Fruit fly (Drosophila melanogaster) whole organism, embryonic: Measurements from ENCODE around the gene vih.

Experiments
- Abd-B ChIP-seq: fragments of 200-800 bp; sonication (Bioruptor generic); optimal IDR thresholded peaks from 2 replicates; lab custom pipeline; 2018; ENCODE audit warnings: missing biosample characterization, mild to moderate bottlenecking, missing genetic modification characterization, moderate library complexity
- Adf1 ChIP-seq: fragments of 200-800 bp; sonication (Bioruptor generic); IDR thresholded peaks from 2 replicates; pipeline ENCODE4 v1.3.6; 2022; ENCODE audit warnings: missing biosample characterization, missing genetic modification characterization
- Atf6 ChIP-seq: fragments of 200-800 bp; sonication (Bioruptor generic); IDR thresholded peaks from 2 replicates; pipeline ENCODE4 v1.3.6; 2022; ENCODE audit warnings: missing biosample characterization, missing genetic modification characterization
- CG10274 ChIP-seq: fragments of 200-800 bp; sonication (Bioruptor generic); optimal IDR thresholded peaks from 3 replicates; lab custom pipeline; 2017; ENCODE audit warnings: missing biosample characterization, mild to moderate bottlenecking, missing genetic modification characterization
- CG10959 ChIP-seq: fragments of 200-800 bp; sonication (Bioruptor generic); IDR thresholded peaks from 2 replicates; pipeline ENCODE4 v1.3.6; 2022; ENCODE audit warnings: missing biosample characterization, missing genetic modification characterization
- CG10979 ChIP-seq: fragments of 200-800 bp; sonication (Bioruptor generic); optimal IDR thresholded peaks from 2 replicates; lab custom pipeline; 2018; ENCODE audit warnings: missing biosample characterization, mild to moderate bottlenecking, missing genetic modification characterization, moderate library complexity
- CG11504 ChIP-seq: fragments of 200-800 bp; sonication (Bioruptor generic); optimal IDR thresholded peaks from 3 replicates; lab custom pipeline; 2019; ENCODE audit warnings: missing biosample characterization, mild to moderate bottlenecking, missing genetic modification characterization, moderate library complexity
- CG11723 ChIP-seq: fragments of 200-800 bp; sonication (Bioruptor generic); optimal IDR thresholded peaks from 2 replicates; lab custom pipeline; 2017; ENCODE audit warnings: missing biosample characterization, mild to moderate bottlenecking, missing genetic modification characterization
- CG15696 ChIP-seq: fragments of 200-800 bp; sonication (Bioruptor generic); optimal IDR thresholded peaks from 2 replicates; lab custom pipeline; 2019; ENCODE audit warnings: missing biosample characterization, mild to moderate bottlenecking, missing genetic modification characterization, moderate library complexity
- CG1647 ChIP-seq: fragments of 200-800 bp; sonication (Bioruptor generic); optimal IDR thresholded peaks from 3 replicates; lab custom pipeline; 2016; ENCODE audit warnings: missing biosample characterization, missing genetic modification characterization
- CG17359 ChIP-seq: fragments of 200-800 bp; sonication (Bioruptor generic); optimal IDR thresholded peaks from 3 replicates; lab custom pipeline; 2018; ENCODE audit warnings: missing biosample characterization, mild to moderate bottlenecking, missing genetic modification characterization, moderate library complexity
- CG2199 ChIP-seq: fragments of 200-800 bp; sonication (Bioruptor generic); IDR thresholded peaks from 3 replicates; pipeline ENCODE4 v1.3.6; 2022; ENCODE audit warnings: missing biosample characterization, missing genetic modification characterization
- CG2202 ChIP-seq: fragments of 200-800 bp; sonication (Bioruptor generic); optimal IDR thresholded peaks from 2 replicates; lab custom pipeline; 2018; ENCODE audit warnings: missing biosample characterization, mild to moderate bottlenecking, missing genetic modification characterization
- CG30431 ChIP-seq: fragments of 200-800 bp; sonication (Bioruptor generic); optimal IDR thresholded peaks from 2 replicates; lab custom pipeline; 2017; ENCODE audit warnings: missing biosample characterization, missing genetic modification characterization
- CG3163 ChIP-seq: fragments of 200-800 bp; sonication (Bioruptor generic); optimal IDR thresholded peaks from 3 replicates; lab custom pipeline; 2016; ENCODE audit warnings: missing biosample characterization, missing genetic modification characterization
- CG4404 ChIP-seq: fragments of 200-800 bp; sonication (Bioruptor generic); IDR thresholded peaks from 2 replicates; pipeline ENCODE4 v1.3.6; 2022; ENCODE audit warnings: missing biosample characterization, missing genetic modification characterization
- CG4424 ChIP-seq: fragments of 200-800 bp; sonication (Bioruptor generic); optimal IDR thresholded peaks from 3 replicates; lab custom pipeline; 2016; ENCODE audit warnings: missing biosample characterization, missing genetic modification characterization
- CG6854 ChIP-seq: fragments of 200-800 bp; sonication (Bioruptor generic); optimal IDR thresholded peaks from 3 replicates; lab custom pipeline; 2017; ENCODE audit warnings: missing biosample characterization, mild to moderate bottlenecking, missing genetic modification characterization
- CG7839 ChIP-seq: fragments of 200-800 bp; sonication (Bioruptor generic); optimal IDR thresholded peaks from 3 replicates; lab custom pipeline; 2018; ENCODE audit warnings: missing biosample characterization, mild to moderate bottlenecking, missing genetic modification characterization, moderate library complexity
- CG8944 ChIP-seq: fragments of 200-800 bp; sonication (Bioruptor generic); optimal IDR thresholded peaks from 3 replicates; lab custom pipeline; 2016; ENCODE audit warnings: missing biosample characterization, missing genetic modification characterization
- CG9876 ChIP-seq: fragments of 200-800 bp; sonication (Bioruptor generic); optimal IDR thresholded peaks from 2 replicates; lab custom pipeline; 2016; ENCODE audit warnings: missing biosample characterization, missing genetic modification characterization
- Dek ChIP-seq: fragments of 200-800 bp; sonication (Bioruptor generic); optimal IDR thresholded peaks from 3 replicates; lab custom pipeline; 2019; ENCODE audit warnings: missing biosample characterization, mild to moderate bottlenecking, missing genetic modification characterization, moderate library complexity
- Ets97D ChIP-seq: fragments of 200-800 bp; sonication (Bioruptor generic); optimal IDR thresholded peaks from 3 replicates; lab custom pipeline; 2016; ENCODE audit warnings: missing biosample characterization, missing genetic modification characterization
- Gsc ChIP-seq: fragments of 200-800 bp; sonication (Bioruptor generic); IDR thresholded peaks from 2 replicates; pipeline ENCODE4 v1.3.6; 2022; ENCODE audit warnings: missing biosample characterization, missing genetic modification characterization
- HLHmδ ChIP-seq: fragments of 200-800 bp; sonication (Bioruptor generic); optimal IDR thresholded peaks from 2 replicates; lab custom pipeline; 2018; ENCODE audit warnings: missing biosample characterization, mild to moderate bottlenecking, missing genetic modification characterization, moderate library complexity
- Hmx ChIP-seq: fragments of 200-800 bp; sonication (Bioruptor generic); optimal IDR thresholded peaks from 2 replicates; lab custom pipeline; 2016; ENCODE audit warnings: missing biosample characterization, missing genetic modification characterization
- MTF-1 ChIP-seq: fragments of 200-800 bp; sonication (Bioruptor generic); optimal IDR thresholded peaks from 2 replicates; lab custom pipeline; 2018; ENCODE audit warnings: missing biosample characterization, mild to moderate bottlenecking, missing genetic modification characterization, borderline replicate concordance
- Mes4 ChIP-seq: fragments of 200-800 bp; sonication (Bioruptor generic); optimal IDR thresholded peaks from 2 replicates; lab custom pipeline; 2016; ENCODE audit warnings: missing biosample characterization, missing genetic modification characterization
- Mrtf ChIP-seq: fragments of 200-800 bp; sonication (Bioruptor generic); IDR thresholded peaks from 3 replicates; pipeline ENCODE4 v1.3.6; 2022; ENCODE audit warnings: missing biosample characterization, missing genetic modification characterization
- NK7.1 ChIP-seq: fragments of 200-800 bp; sonication (Bioruptor generic); optimal IDR thresholded peaks from 3 replicates; lab custom pipeline; 2016; ENCODE audit warnings: missing biosample characterization, missing genetic modification characterization
- Nf-YC ChIP-seq: fragments of 200-800 bp; optimal IDR thresholded peaks from 3 replicates; lab custom pipeline; 2019; ENCODE audit warnings: missing biosample characterization, mild to moderate bottlenecking, missing genetic modification characterization, moderate library complexity
- Oli ChIP-seq: fragments of 200-800 bp; sonication (Bioruptor generic); optimal IDR thresholded peaks from 2 replicates; lab custom pipeline; 2018; ENCODE audit warnings: missing biosample characterization, mild to moderate bottlenecking, missing genetic modification characterization, moderate library complexity
- ash1 ChIP-seq: fragments of 200-800 bp; sonication (Bioruptor generic); optimal IDR thresholded peaks from 2 replicates; lab custom pipeline; 2018; ENCODE audit warnings: missing biosample characterization, mild to moderate bottlenecking, missing genetic modification characterization
- bsh ChIP-seq, 2 experiments: fragments of 200-800 bp; sonication (Bioruptor generic); optimal IDR thresholded peaks; 2 replicates each; lab custom pipeline; 2017 to 2018; ENCODE audit warnings: mild to moderate bottlenecking in 2 of 2, missing biosample characterization in 2 of 2, missing genetic modification characterization in 2 of 2, moderate library complexity in 1 of 2
- cas ChIP-seq: fragments of 200-800 bp; sonication (Bioruptor generic); IDR thresholded peaks from 2 replicates; pipeline ENCODE4 v1.3.6; 2022; ENCODE audit warnings: missing biosample characterization, missing genetic modification characterization
- cato ChIP-seq: fragments of 200-800 bp; sonication (Bioruptor generic); optimal IDR thresholded peaks from 2 replicates; lab custom pipeline; 2016; ENCODE audit warnings: missing biosample characterization, missing genetic modification characterization, borderline replicate concordance
- chinmo ChIP-seq: fragments of 200-800 bp; sonication (Bioruptor generic); IDR thresholded peaks from 4 replicates; pipeline ENCODE4 v1.3.6; 2022; ENCODE audit warnings: missing biosample characterization, missing genetic modification characterization; ENCODE audit not compliant: partially characterized antibody
- chm ChIP-seq: fragments of 200-800 bp; sonication (Bioruptor generic); IDR thresholded peaks from 2 replicates; pipeline ENCODE4 v1.3.6; 2022; ENCODE audit warnings: missing biosample characterization, missing genetic modification characterization
- grn ChIP-seq: fragments of 200-800 bp; sonication (Bioruptor generic); optimal IDR thresholded peaks from 3 replicates; lab custom pipeline; 2017; ENCODE audit warnings: missing biosample characterization, missing genetic modification characterization
- ham ChIP-seq: fragments of 200-800 bp; sonication (Bioruptor generic); IDR thresholded peaks from 2 replicates; pipeline ENCODE4 v1.3.6; 2022; ENCODE audit warnings: missing biosample characterization, missing genetic modification characterization
- nmo ChIP-seq: fragments of 200-800 bp; sonication (Bioruptor generic); optimal IDR thresholded peaks from 2 replicates; lab custom pipeline; 2018; ENCODE audit warnings: missing biosample characterization, mild to moderate bottlenecking, missing genetic modification characterization, moderate library complexity
- oc ChIP-seq: fragments of 200-800 bp; sonication (Bioruptor generic); optimal IDR thresholded peaks from 2 replicates; lab custom pipeline; 2018; ENCODE audit warnings: missing biosample characterization, mild to moderate bottlenecking, missing genetic modification characterization, moderate library complexity
- pnt ChIP-seq: fragments of 200-800 bp; sonication (Bioruptor generic); optimal IDR thresholded peaks from 3 replicates; lab custom pipeline; 2016; ENCODE audit warnings: missing biosample characterization, missing genetic modification characterization
- ro ChIP-seq: fragments of 200-800 bp; sonication (Bioruptor generic); IDR thresholded peaks from 2 replicates; pipeline ENCODE4 v1.3.6; 2022; ENCODE audit warnings: missing biosample characterization, missing genetic modification characterization
- sug ChIP-seq: fragments of 200-800 bp; optimal IDR thresholded peaks from 2 replicates; lab custom pipeline; 2019; ENCODE audit warnings: missing biosample characterization, mild to moderate bottlenecking, missing genetic modification characterization, moderate library complexity
- tna ChIP-seq: fragments of 200-800 bp; sonication (Bioruptor generic); IDR thresholded peaks from 2 replicates; pipeline ENCODE4 v1.3.6; 2022; ENCODE audit warnings: missing biosample characterization, missing genetic modification characterization; ENCODE audit not compliant: partially characterized antibody
- toy ChIP-seq: fragments of 200-800 bp; sonication (Bioruptor generic); IDR thresholded peaks from 2 replicates; pipeline ENCODE4 v1.3.6; 2022; ENCODE audit warnings: missing biosample characterization, missing genetic modification characterization
- z ChIP-seq: fragments of 200-800 bp; sonication (Bioruptor generic); IDR thresholded peaks from 3 replicates; pipeline ENCODE4 v1.3.6; 2022; ENCODE audit warnings: missing biosample characterization, missing genetic modification characterization
- zen2 ChIP-seq: fragments of 200-800 bp; sonication (Bioruptor generic); IDR thresholded peaks from 3 replicates; pipeline ENCODE4 v1.3.6; 2022; ENCODE audit warnings: missing biosample characterization, missing genetic modification characterization; ENCODE audit not compliant: partially characterized antibody
- zfh1 ChIP-seq: fragments of 200-800 bp; sonication (Bioruptor generic); IDR thresholded peaks from 3 replicates; pipeline ENCODE4 v1.3.6; 2022; ENCODE audit warnings: missing biosample characterization, missing genetic modification characterization

Gene vih

dm6 chr3L:12503865-12504650 is at the start of gene vih, which contains the start of gene CG10646 (continued):
- TF ChIP-seq tna (GFP tag; lab: Robert Waterston, UW) (no peak), nmo (peak; percentile 63), z (no peak), CG10979 (tag; lab: Kevin White, UChicago) (peak; percentile 41), Atf6 (GFP tag; lab: Robert Waterston, UW) (no peak), Adf1 (GFP tag; lab: Robert Waterston, UW) (no peak), CG10959 (GFP tag; lab: Robert Waterston, UW) (no peak), CG8944 (GFP tag; lab: Kevin White, UChicago) (no peak), Ets97D (GFP tag; lab: Kevin White, UChicago) (peak; percentile 88), CG6854 (GFP tag; lab: Kevin White, UChicago) (no peak), ro (GFP tag; lab: Robert Waterston, UW) (no peak), chm (no peak), CG4404 (GFP tag; lab: Robert Waterston, UW) (no peak), cas (GFP tag; lab: Robert Waterston, UW) (no peak), CG30431 (no peak), zfh1 (GFP tag; lab: Robert Waterston, UW) (no peak; the same call in 2 of the 3 replicates), sug (tag; lab: Kevin White, UChicago) (peak; percentile 45), Abd-B (GFP tag; lab: Kevin White, UChicago) (no peak), oc (tag; lab: Kevin White, UChicago) (peak; percentile 11), Dek (tag; lab: Kevin White, UChicago) (peak; percentile 56), MTF-1 (no peak), Hmx (GFP tag; lab: Kevin White, UChicago) (no peak), Nf-YC (peak; percentile 63), ham (GFP tag; lab: Robert Waterston, UW) (no peak), CG17359 (tag; lab: Kevin White, UChicago) (peak; percentile 76), Oli (peak; percentile 20), zen2 (GFP tag; lab: Robert Waterston, UW) (no peak), ash1 (GFP tag; lab: Kevin White, UChicago) (no peak), CG2202 (no peak), cato (GFP tag; lab: Kevin White, UChicago) (no peak), HLHmδ (GFP tag; lab: Kevin White, UChicago) (no peak), CG11723 (GFP tag; lab: Kevin White, UChicago) (no peak), chinmo (GFP tag; lab: Robert Waterston, UW) (no peak), CG11504 (no peak), CG4424 (GFP tag; lab: Kevin White, UChicago) (peak; percentile 51), CG9876 (GFP tag; lab: Kevin White, UChicago) (no peak), Gsc (GFP tag; lab: Robert Waterston, UW) (no peak), CG1647 (GFP tag; lab: Kevin White, UChicago) (no peak), pnt (no peak), bsh (GFP tag; optimal IDR thresholded peaks at IDR 0.05; lab: Kevin White, UChicago) (peak in 1 of 2 experiments; percentile 35), CG15696 (peak; percentile 9), CG3163 (GFP tag; lab: Kevin White, UChicago) (no peak), CG10274 (GFP tag; lab: Kevin White, UChicago) (no peak), CG7839 (tag; lab: Kevin White, UChicago) (peak; percentile 53), NK7.1 (no peak), toy (GFP tag; lab: Robert Waterston, UW) (no peak), Mrtf (GFP tag; lab: Robert Waterston, UW) (no peak), CG2199 (GFP tag; lab: Robert Waterston, UW) (no peak), Mes4 (no peak), grn (GFP tag; lab: Kevin White, UChicago) (no peak)
